Fruit fly (Drosophila melanogaster) whole organism, prepupa: Measurements from ENCODE around the gene ctp.

Source experiments
- Blimp-1 ChIP-seq: fragments of 200-800 bp; sonication (Bioruptor generic); optimal IDR thresholded peaks from 3 replicates; lab custom pipeline; 2017; ENCODE audit warnings: missing biosample characterization, missing genetic modification characterization, mild to moderate bottlenecking, moderate library complexity, missing genetic modification reagents
- CG10631 ChIP-seq: fragments of 200-800 bp; sonication (Bioruptor generic); optimal IDR thresholded peaks from 2 replicates; lab custom pipeline; 2016; ENCODE audit warnings: missing biosample characterization, missing genetic modification characterization
- CG11294 ChIP-seq: fragments of 200-800 bp; sonication (Bioruptor generic); IDR thresholded peaks from 2 replicates; pipeline ENCODE4 v1.3.6; 2022; ENCODE audit warnings: missing biosample characterization, missing genetic modification characterization
- CG11762 ChIP-seq: fragments of 200-800 bp; sonication (Bioruptor generic); optimal IDR thresholded peaks from 3 replicates; lab custom pipeline; 2016; ENCODE audit warnings: missing biosample characterization, missing genetic modification characterization; ENCODE audit not compliant: insufficient read depth
- CG11902 ChIP-seq: fragments of 200-800 bp; sonication (Bioruptor generic); optimal IDR thresholded peaks from 3 replicates; lab custom pipeline; 2016; ENCODE audit warnings: missing biosample characterization, missing genetic modification characterization
- CG15336 ChIP-seq: fragments of 200-800 bp; sonication (Bioruptor generic); IDR thresholded peaks from 2 replicates; pipeline ENCODE4 v1.3.6; 2022; ENCODE audit warnings: missing biosample characterization, missing genetic modification characterization
- CG1621 ChIP-seq: fragments of 200-800 bp; sonication (Bioruptor generic); optimal IDR thresholded peaks from 3 replicates; lab custom pipeline; 2018; ENCODE audit warnings: missing biosample characterization, mild to moderate bottlenecking, missing genetic modification characterization
- CG3032 ChIP-seq: fragments of 200-800 bp; optimal IDR thresholded peaks from 2 replicates; lab custom pipeline; 2019; ENCODE audit warnings: missing biosample characterization, mild to moderate bottlenecking, missing genetic modification characterization, moderate library complexity
- CG31627 ChIP-seq: fragments of 200-800 bp; sonication (Bioruptor generic); optimal IDR thresholded peaks from 3 replicates; lab custom pipeline; 2016; ENCODE audit warnings: missing biosample characterization, missing genetic modification characterization
- CG4318 ChIP-seq: fragments of 200-800 bp; sonication (Bioruptor generic); optimal IDR thresholded peaks from 3 replicates; lab custom pipeline; 2017; ENCODE audit warnings: missing biosample characterization, mild to moderate bottlenecking, missing genetic modification characterization
- CG6163 ChIP-seq: fragments of 200-800 bp; sonication (Bioruptor generic); IDR thresholded peaks from 3 replicates; pipeline ENCODE4 v1.3.6; 2022; ENCODE audit warnings: missing biosample characterization, missing genetic modification characterization
- CG6792 ChIP-seq: fragments of 200-800 bp; sonication (Bioruptor generic); optimal IDR thresholded peaks from 3 replicates; lab custom pipeline; 2016; ENCODE audit warnings: missing biosample characterization, missing genetic modification characterization
- CG6808 ChIP-seq: fragments of 200-800 bp; sonication (Bioruptor generic); optimal IDR thresholded peaks from 3 replicates; lab custom pipeline; 2017; ENCODE audit warnings: missing biosample characterization, missing genetic modification characterization, mild to moderate bottlenecking, moderate library complexity, missing genetic modification reagents
- CG6854 ChIP-seq: fragments of 200-800 bp; sonication (Bioruptor generic); optimal IDR thresholded peaks from 2 replicates; lab custom pipeline; 2017; ENCODE audit warnings: missing biosample characterization, mild to moderate bottlenecking, missing genetic modification characterization
- CG7368 ChIP-seq: fragments of 200-800 bp; sonication (Bioruptor generic); optimal IDR thresholded peaks from 3 replicates; lab custom pipeline; 2016; ENCODE audit warnings: missing biosample characterization, missing genetic modification characterization
- CG8119 ChIP-seq: fragments of 200-800 bp; sonication (Bioruptor generic); IDR thresholded peaks from 3 replicates; pipeline ENCODE4 v1.3.6; 2022; ENCODE audit warnings: missing biosample characterization, missing genetic modification characterization
- CG8319 ChIP-seq: fragments of 200-800 bp; sonication (Bioruptor generic); optimal IDR thresholded peaks from 3 replicates; lab custom pipeline; 2016; ENCODE audit warnings: missing biosample characterization, missing genetic modification characterization
- CG8632 ChIP-seq: fragments of 200-800 bp; sonication (Bioruptor generic); optimal IDR thresholded peaks from 3 replicates; lab custom pipeline; 2016; ENCODE audit warnings: missing biosample characterization, missing genetic modification characterization
- CG9139 ChIP-seq: fragments of 200-800 bp; sonication (Bioruptor generic); optimal IDR thresholded peaks from 3 replicates; lab custom pipeline; 2017; ENCODE audit warnings: missing biosample characterization, mild to moderate bottlenecking, missing genetic modification characterization
- Eip75B ChIP-seq: fragments of 200-800 bp; sonication (Bioruptor generic); optimal IDR thresholded peaks from 3 replicates; lab custom pipeline; 2016; ENCODE audit warnings: missing biosample characterization, missing genetic modification characterization
- Eip93F ChIP-seq: fragments of 200-800 bp; sonication (Bioruptor generic); optimal IDR thresholded peaks from 2 replicates; lab custom pipeline; 2016; ENCODE audit warnings: missing biosample characterization, mild to moderate bottlenecking, missing genetic modification characterization
- Ets21C ChIP-seq: fragments of 200-800 bp; sonication (Bioruptor generic); optimal IDR thresholded peaks from 3 replicates; lab custom pipeline; 2016; ENCODE audit warnings: missing biosample characterization, missing genetic modification characterization
- Ets96B ChIP-seq: fragments of 200-800 bp; optimal IDR thresholded peaks from 2 replicates; lab custom pipeline; 2019; ENCODE audit warnings: missing biosample characterization, mild to moderate bottlenecking, missing genetic modification characterization, moderate library complexity
- Gug ChIP-seq: fragments of 200-800 bp; sonication (Bioruptor generic); IDR thresholded peaks from 2 replicates; pipeline ENCODE4 v1.3.6; 2022; ENCODE audit warnings: missing biosample characterization, missing genetic modification characterization
- Hr38 ChIP-seq: sonication (Bioruptor generic); optimal IDR thresholded peaks from 2 replicates; lab custom pipeline; 2016; ENCODE audit warnings: missing biosample characterization, missing genetic modification characterization
- Hr39 ChIP-seq: fragments of 200-800 bp; sonication (Bioruptor generic); optimal IDR thresholded peaks from 2 replicates; lab custom pipeline; 2016; ENCODE audit warnings: missing biosample characterization, missing genetic modification characterization
- OdsH ChIP-seq: fragments of 200-800 bp; sonication (Bioruptor generic); optimal IDR thresholded peaks from 3 replicates; lab custom pipeline; 2016; ENCODE audit warnings: missing biosample characterization, missing genetic modification characterization
- Smox ChIP-seq: fragments of 200-800 bp; sonication (Bioruptor generic); optimal IDR thresholded peaks from 3 replicates; lab custom pipeline; 2016; ENCODE audit warnings: missing biosample characterization, missing genetic modification characterization
- Sox102F ChIP-seq: fragments of 200-800 bp; sonication (Bioruptor generic); optimal IDR thresholded peaks from 2 replicates; lab custom pipeline; 2016; ENCODE audit warnings: missing biosample characterization, mild to moderate bottlenecking, missing genetic modification characterization
- acj6 ChIP-seq: fragments of 200-800 bp; sonication (Bioruptor generic); optimal IDR thresholded peaks from 3 replicates; lab custom pipeline; 2016; ENCODE audit warnings: missing biosample characterization, missing genetic modification characterization
- cyc ChIP-seq: fragments of 200-800 bp; sonication (Bioruptor generic); optimal IDR thresholded peaks from 3 replicates; lab custom pipeline; 2016; ENCODE audit warnings: missing biosample characterization, missing genetic modification characterization
- dac ChIP-seq: fragments of 200-800 bp; sonication (Bioruptor generic); optimal IDR thresholded peaks from 2 replicates; lab custom pipeline; 2017; ENCODE audit warnings: missing biosample characterization, mild to moderate bottlenecking, missing genetic modification characterization
- dsx ChIP-seq: fragments of 200-800 bp; optimal IDR thresholded peaks from 3 replicates; lab custom pipeline; 2019; ENCODE audit warnings: missing biosample characterization, mild to moderate bottlenecking, missing genetic modification characterization, moderate library complexity; ENCODE audit not compliant: poor library complexity, severe bottlenecking
- eg ChIP-seq: fragments of 200-800 bp; sonication (Bioruptor generic); IDR thresholded peaks from 3 replicates; pipeline ENCODE4 v1.3.6; 2022; ENCODE audit warnings: missing biosample characterization, missing genetic modification characterization
- esn ChIP-seq: fragments of 200-800 bp; sonication (Bioruptor generic); optimal IDR thresholded peaks from 2 replicates; lab custom pipeline; 2016; ENCODE audit warnings: missing biosample characterization, mild to moderate bottlenecking, missing genetic modification characterization, moderate library complexity
- fd59A ChIP-seq: fragments of 200-800 bp; sonication (Bioruptor generic); optimal IDR thresholded peaks from 2 replicates; lab custom pipeline; 2017; ENCODE audit warnings: missing biosample characterization, mild to moderate bottlenecking, missing genetic modification characterization, missing genetic modification reagents
- fd85E ChIP-seq: fragments of 200-800 bp; sonication (Bioruptor generic); optimal IDR thresholded peaks from 3 replicates; lab custom pipeline; 2016; ENCODE audit warnings: missing biosample characterization, missing genetic modification characterization
- fkh ChIP-seq: fragments of 200-800 bp; sonication (Bioruptor generic); optimal IDR thresholded peaks from 3 replicates; lab custom pipeline; 2017; ENCODE audit warnings: missing biosample characterization, mild to moderate bottlenecking, missing genetic modification characterization, moderate library complexity
- lz ChIP-seq: fragments of 200-800 bp; sonication (Bioruptor generic); optimal IDR thresholded peaks from 3 replicates; lab custom pipeline; 2016; ENCODE audit warnings: missing biosample characterization, missing genetic modification characterization
- net ChIP-seq: fragments of 200-800 bp; sonication (Bioruptor generic); optimal IDR thresholded peaks from 3 replicates; lab custom pipeline; 2016; ENCODE audit warnings: missing biosample characterization, missing genetic modification characterization
- pdm3 ChIP-seq: fragments of 200-800 bp; sonication (Bioruptor generic); optimal IDR thresholded peaks from 3 replicates; lab custom pipeline; 2016; ENCODE audit warnings: missing biosample characterization, missing genetic modification characterization
- salr ChIP-seq, 2 experiments: fragments of 200-800 bp; sonication (Bioruptor generic); optimal IDR thresholded peaks; 3 replicates each; lab custom pipeline; 2016 to 2018; ENCODE audit warnings: missing biosample characterization in 2 of 2, missing genetic modification characterization in 2 of 2, mild to moderate bottlenecking in 1 of 2
- spab ChIP-seq: fragments of 200-800 bp; sonication (Bioruptor generic); optimal IDR thresholded peaks from 2 replicates; lab custom pipeline; 2017; ENCODE audit warnings: missing biosample characterization, mild to moderate bottlenecking, missing genetic modification characterization, missing genetic modification reagents
- ss ChIP-seq, 2 experiments: fragments of 200-800 bp; sonication (Bioruptor generic); optimal IDR thresholded peaks; 2 replicates in 1 of 2; 3 replicates in 1 of 2; lab custom pipeline; 2017 to 2018; ENCODE audit warnings: mild to moderate bottlenecking in 2 of 2, missing biosample characterization in 2 of 2, missing genetic modification characterization in 2 of 2, moderate library complexity in 1 of 2
- vri ChIP-seq: fragments of 200-800 bp; sonication (Bioruptor generic); optimal IDR thresholded peaks from 3 replicates; lab custom pipeline; 2016; ENCODE audit warnings: missing biosample characterization, mild to moderate bottlenecking, missing genetic modification characterization

ctp gene

dm6 chrX:4679813-4680381 lies 7.7 kb upstream of the ctp start (continued):
- TF ChIP-seq CG15336 (peak; percentile 78), Ets96B (peak; percentile 38), CG8119 (GFP tag; lab: Robert Waterston, UW) (peak; percentile 64), fd59A (GFP tag; lab: Kevin White, UChicago) (no peak), Ets21C (GFP tag; lab: Kevin White, UChicago) (peak; percentile 43), CG11294 (GFP tag; lab: Robert Waterston, UW) (no peak), fkh (no peak), Hr39 (GFP tag; lab: Kevin White, UChicago) (peak; percentile 67), esn (peak; percentile 75), CG6163 (GFP tag; lab: Robert Waterston, UW) (peak; percentile 64; the same call in 2 of the 3 replicates), eg (peak; percentile 71), dac (GFP tag; lab: Kevin White, UChicago) (peak; percentile 32), Blimp-1 (no peak), acj6 (GFP tag; lab: Kevin White, UChicago) (peak; percentile 61), ss (GFP tag; optimal IDR thresholded peaks at IDR 0.05; lab: Kevin White, UChicago) (peak in 1 of 2 experiments; percentile 32), Gug (GFP tag; lab: Robert Waterston, UW) (peak; percentile 67), Smox (GFP tag; lab: Kevin White, UChicago) (peak; percentile 74), dsx (no peak), CG6854 (GFP tag; lab: Kevin White, UChicago) (no peak), spab (GFP tag; lab: Kevin White, UChicago) (no peak), cyc (GFP tag; lab: Kevin White, UChicago) (peak; percentile 57), salr (GFP tag; optimal IDR thresholded peaks at IDR 0.05; lab: Kevin White, UChicago) (peak in 1 of 2 experiments; percentile 57), CG6808 (GFP tag; lab: Kevin White, UChicago) (peak; percentile 30), Eip75B (GFP tag; lab: Kevin White, UChicago) (peak; percentile 44), Sox102F (GFP tag; lab: Kevin White, UChicago) (peak; percentile 57), vri (GFP tag; lab: Kevin White, UChicago) (peak; percentile 29), net (peak; percentile 51), CG7368 (no peak), CG1621 (tag; lab: Kevin White, UChicago) (no peak), CG10631 (peak; percentile 62), CG9139 (GFP tag; lab: Kevin White, UChicago) (no peak)

DNA sequence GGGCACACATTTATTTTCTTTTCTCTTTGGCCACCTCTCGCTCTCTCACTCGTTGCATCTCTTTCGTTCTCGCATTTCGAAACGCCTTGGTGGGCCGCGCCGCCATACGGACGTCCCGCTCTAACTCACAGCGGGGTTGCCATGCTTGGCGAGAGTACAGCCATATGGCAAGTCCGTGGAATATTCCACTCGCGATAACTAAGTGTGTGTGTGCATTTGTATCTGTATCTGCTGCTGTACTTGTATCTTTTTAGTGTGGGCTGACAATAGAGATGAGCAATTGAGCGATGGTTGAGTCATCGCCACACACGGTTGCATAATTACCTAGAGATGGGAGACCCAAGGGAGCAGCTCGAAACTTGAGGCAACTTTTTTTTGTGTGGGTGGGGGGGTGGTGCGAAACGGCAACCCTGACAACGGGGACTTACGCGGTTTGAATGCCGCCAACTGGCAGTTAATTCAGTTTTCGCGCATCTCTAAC lies 3.1 kb upstream of the ctp start:
- TF ChIP-seq pdm3 (GFP tag; lab: Kevin White, UChicago) (peak; percentile 84), fkh (peak; percentile 89), Sox102F (GFP tag; lab: Kevin White, UChicago) (peak; percentile 77), CG8319 (GFP tag; lab: Kevin White, UChicago) (peak; percentile 73), CG11762 (GFP tag; lab: Kevin White, UChicago) (peak; percentile 8), CG4318 (GFP tag; lab: Kevin White, UChicago) (peak; percentile 47), CG6792 (GFP tag; lab: Kevin White, UChicago) (peak; percentile 80), lz (GFP tag; lab: Kevin White, UChicago) (peak; percentile 91), CG6808 (GFP tag; lab: Kevin White, UChicago) (peak; percentile 53), CG31627 (GFP tag; lab: Kevin White, UChicago) (peak; percentile 89), CG6163 (GFP tag; lab: Robert Waterston, UW) (peak; percentile 90), Gug (GFP tag; lab: Robert Waterston, UW) (peak; percentile 74), Blimp-1 (peak; percentile 54), CG11294 (GFP tag; lab: Robert Waterston, UW) (peak; percentile 81), net (peak; percentile 78), CG15336 (peak; percentile 73), CG7368 (peak; percentile 80), salr (GFP tag; optimal IDR thresholded peaks at IDR 0.05; lab: Kevin White, UChicago) (peak; percentile 32 to 47), CG11902 (GFP tag; lab: Kevin White, UChicago) (peak; percentile 83), Ets21C (GFP tag; lab: Kevin White, UChicago) (peak; percentile 82), OdsH (GFP tag; lab: Kevin White, UChicago) (peak; percentile 84), fd85E (GFP tag; lab: Kevin White, UChicago) (peak; percentile 59), vri (GFP tag; lab: Kevin White, UChicago) (peak; percentile 99), CG6854 (GFP tag; lab: Kevin White, UChicago) (peak; percentile 67), Eip93F (GFP tag; lab: Kevin White, UChicago) (peak; percentile 36), Smox (GFP tag; lab: Kevin White, UChicago) (peak; percentile 87), CG1621 (tag; lab: Kevin White, UChicago) (peak; percentile 74), Ets96B (peak; percentile 61), dsx (peak; percentile 69), CG3032 (tag; lab: Kevin White, UChicago) (peak; percentile 67), Hr39 (GFP tag; lab: Kevin White, UChicago) (peak; percentile 88), CG8632 (GFP tag; lab: Kevin White, UChicago) (peak; percentile 77), CG8119 (GFP tag; lab: Robert Waterston, UW) (peak; percentile 78), Hr38 (GFP tag; lab: Kevin White, UChicago) (peak; percentile 38), acj6 (GFP tag; lab: Kevin White, UChicago) (peak; percentile 79)
